Fruit fly (Drosophila melanogaster): Measurements from ENCODE around the gene CG2211.
A peak's percentile ranks its signal among the peaks of the same experiment; 100 is the strongest.

Gene CG2211

DNA sequence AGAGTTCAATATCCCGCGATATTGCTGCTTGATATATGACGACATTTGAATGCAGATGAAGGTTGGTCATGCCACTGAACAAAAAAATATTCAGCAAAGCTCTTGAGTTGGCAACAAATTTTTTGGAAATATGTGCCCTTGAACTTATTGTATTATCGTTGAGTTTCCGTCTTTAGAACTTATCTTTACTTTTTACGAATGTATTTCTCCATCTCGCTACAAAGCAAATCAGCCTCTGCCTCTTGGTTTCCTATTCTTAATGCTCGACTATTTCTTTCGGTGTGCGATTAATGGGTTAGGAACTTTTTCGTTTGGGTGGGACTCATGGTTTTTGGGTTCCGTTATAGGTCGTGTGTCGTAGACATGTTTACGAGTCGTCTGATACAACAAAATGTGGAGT lies 12.0 kb downstream of the CG2211 start (continued):
- TF ChIP-seq sisA (GFP tag; IDR thresholded peaks at IDR 0.05) (peak; percentile 74), CG8765 (GFP tag; IDR thresholded peaks at IDR 0.05) (no peak), Lpt (GFP tag; optimal IDR thresholded peaks at IDR 0.05) (no peak), eve (GFP tag; optimal IDR thresholded peaks at IDR 0.05) (no peak), onecut (GFP tag; IDR thresholded peaks at IDR 0.05) (peak; percentile 62), gcm (GFP tag; optimal IDR thresholded peaks at IDR 0.05) (peak; percentile 65), sug (tag; optimal IDR thresholded peaks at IDR 0.05) (no peak), Adf1 (GFP tag; IDR thresholded peaks at IDR 0.05) (no peak), klu (GFP tag; IDR thresholded peaks at IDR 0.05) (no peak), ab (GFP tag; optimal IDR thresholded peaks at IDR 0.05) (no peak), CG10321 (GFP tag; IDR thresholded peaks at IDR 0.05) (no peak), crc (GFP tag; optimal IDR thresholded peaks at IDR 0.05) (peak; percentile 38), dmrt99B (tag; optimal IDR thresholded peaks at IDR 0.05) (no peak), vfl (GFP tag; optimal IDR thresholded peaks at IDR 0.05) (no peak), CG18599 (GFP tag; optimal IDR thresholded peaks at IDR 0.05) (peak; percentile 50), CG1647 (GFP tag; optimal IDR thresholded peaks at IDR 0.05) (peak; percentile 22), CG18262 (tag; optimal IDR thresholded peaks at IDR 0.05) (peak; percentile 85), CG8281 (tag; optimal IDR thresholded peaks at IDR 0.05) (peak; percentile 20), fd64A (GFP tag; optimal IDR thresholded peaks at IDR 0.05) (peak; percentile 64), CG1792 (GFP tag; optimal IDR thresholded peaks at IDR 0.05) (peak; percentile 53), Tbp (GFP tag; optimal IDR thresholded peaks at IDR 0.05) (no peak), Fer2 (tag; optimal IDR thresholded peaks at IDR 0.05) (no peak), CG10979 (tag; optimal IDR thresholded peaks at IDR 0.05) (peak; percentile 88), Hmr (GFP tag; optimal IDR thresholded peaks at IDR 0.05) (no peak), sima (GFP tag; optimal IDR thresholded peaks at IDR 0.05) (no peak), crol (GFP tag; IDR thresholded peaks at IDR 0.05) (no peak), gce (GFP tag; IDR thresholded peaks at IDR 0.05) (peak; percentile 23; the same call in 1 of the 3 replicates), trem (tag; optimal IDR thresholded peaks at IDR 0.05) (peak; percentile 67), gsb-n (tag; optimal IDR thresholded peaks at IDR 0.05) (peak; percentile 75), seq (GFP tag; IDR thresholded peaks at IDR 0.05) (no peak), ewg (GFP tag; optimal IDR thresholded peaks at IDR 0.05) (peak; percentile 56), gro (GFP tag; optimal IDR thresholded peaks at IDR 0.05) (no peak), Hr3 (GFP tag; optimal IDR thresholded peaks at IDR 0.05) (peak; percentile 59), CG4328 (GFP tag; optimal IDR thresholded peaks at IDR 0.05) (peak; percentile 10), CG18011 (GFP tag; optimal IDR thresholded peaks at IDR 0.05) (peak; percentile 24), CG16779 (GFP tag; IDR thresholded peaks at IDR 0.05) (no peak), row (GFP tag; IDR thresholded peaks at IDR 0.05) (peak; percentile 80), pum (GFP tag; optimal IDR thresholded peaks at IDR 0.05) (peak; percentile 71), CG11093 (GFP tag; IDR thresholded peaks at IDR 0.05) (0 out of 3 replicates have a peak, but pooled peaks have one; percentile 40), sd (tag; optimal IDR thresholded peaks at IDR 0.05) (peak; percentile 49), CG4707 (GFP tag; optimal IDR thresholded peaks at IDR 0.05) (peak; percentile 57), CG13287 (GFP tag; IDR thresholded peaks at IDR 0.05; ENCODE audit: partially characterized antibody) (no peak), unc-4 (GFP tag; IDR thresholded peaks at IDR 0.05; ENCODE audit: partially characterized antibody) (no peak), Hmx (GFP tag; optimal IDR thresholded peaks at IDR 0.05) (no peak), CG16863 (GFP tag; optimal IDR thresholded peaks at IDR 0.05) (peak; percentile 81), p53 (GFP tag; optimal IDR thresholded peaks at IDR 0.05) (peak; percentile 4), bsh (GFP tag; optimal IDR thresholded peaks at IDR 0.05) (peak in 1 of 2 experiments; percentile 95), CG1602 (GFP tag; optimal IDR thresholded peaks at IDR 0.05) (peak; percentile 68), jigr1 (GFP tag; IDR thresholded peaks at IDR 0.05) (no peak), CG8944 (GFP tag; optimal IDR thresholded peaks at IDR 0.05) (peak; percentile 82), exex (tag; optimal IDR thresholded peaks at IDR 0.05) (no peak), CG1832 (GFP tag; optimal IDR thresholded peaks at IDR 0.05) (no peak)

Data from whole organism, embryonic.